Worm (Caenorhabditis elegans) whole organism, L3 larva: ENCODE results near the gene R07B1.11.

ENCODE experiments used
- R02D3.7 ChIP-seq: fragments of 150-350 bp; optimal IDR thresholded peaks from 2 replicates; lab custom pipeline; 2014; ENCODE audit warnings: missing biosample characterization, missing genetic modification characterization
- aly-2 ChIP-seq: fragments of 150-350 bp; optimal IDR thresholded peaks from 2 replicates; lab custom pipeline; 2014; ENCODE audit warnings: missing biosample characterization, missing genetic modification characterization
- ama-1 ChIP-seq: fragments of 150-350 bp; optimal IDR thresholded peaks from 2 replicates; lab custom pipeline; 2018
- ceh-16 ChIP-seq: sonication (generic microtip); optimal IDR thresholded peaks from 2 replicates; lab custom pipeline; 2017; ENCODE audit warnings: missing biosample characterization, missing genetic modification characterization
- ceh-28 ChIP-seq: fragments of 150-350 bp; optimal IDR thresholded peaks from 2 replicates; lab custom pipeline; 2014; ENCODE audit warnings: missing biosample characterization, missing genetic modification reagents, missing genetic modification characterization
- ceh-82 ChIP-seq: fragments of 150-350 bp; optimal IDR thresholded peaks from 2 replicates; lab custom pipeline; 2014; ENCODE audit warnings: missing biosample characterization, missing genetic modification characterization
- ceh-9 ChIP-seq: sonication (generic microtip); optimal IDR thresholded peaks from 2 replicates; lab custom pipeline; 2018; ENCODE audit warnings: missing biosample characterization, missing genetic modification characterization
- daf-12 ChIP-seq: fragments of 150-350 bp; optimal IDR thresholded peaks from 2 replicates; lab custom pipeline; 2014; ENCODE audit warnings: missing biosample characterization, missing genetic modification reagents, missing genetic modification characterization
- egl-27 ChIP-seq: sonication (generic microtip); optimal IDR thresholded peaks from 4 replicates; lab custom pipeline; 2017; ENCODE audit warnings: missing biosample characterization, missing genetic modification reagents, missing genetic modification characterization
- egl-5 ChIP-seq: fragments of 150-350 bp; optimal IDR thresholded peaks from 2 replicates; lab custom pipeline; 2017; ENCODE audit warnings: missing biosample characterization, missing genetic modification reagents, missing genetic modification characterization, inconsistent platforms
- elt-1 ChIP-seq: fragments of 150-350 bp; optimal IDR thresholded peaks from 2 replicates; lab custom pipeline; 2014; ENCODE audit warnings: missing biosample characterization, missing genetic modification characterization
- elt-3 ChIP-seq, 3 experiments: fragments of 150-350 bp in 1 of 3; sonication (generic microtip) in 2 of 3; optimal IDR thresholded peaks; 2 replicates in 2 of 3; 4 replicates in 1 of 3; lab custom pipeline; 2014 to 2017; ENCODE audit warnings: missing biosample characterization in 3 of 3, missing genetic modification characterization in 3 of 3
- eor-1 ChIP-seq, 2 experiments: fragments of 150-350 bp; optimal IDR thresholded peaks; 2 replicates each; lab custom pipeline; 2014 to 2018; ENCODE audit warnings: missing biosample characterization in 2 of 2, missing genetic modification characterization in 2 of 2
- fkh-10 ChIP-seq: sonication (generic microtip); optimal IDR thresholded peaks from 2 replicates; lab custom pipeline; 2017; ENCODE audit warnings: missing biosample characterization, missing genetic modification reagents, missing genetic modification characterization
- fkh-2 ChIP-seq: fragments of 150-350 bp; optimal IDR thresholded peaks from 2 replicates; lab custom pipeline; 2014; ENCODE audit warnings: missing biosample characterization, missing genetic modification reagents, missing genetic modification characterization
- fos-1 ChIP-seq: fragments of 150-350 bp; optimal IDR thresholded peaks from 2 replicates; lab custom pipeline; 2014; ENCODE audit warnings: missing biosample characterization, missing genetic modification characterization
- hmg-11 ChIP-seq: sonication (generic microtip); optimal IDR thresholded peaks from 2 replicates; lab custom pipeline; 2016; ENCODE audit warnings: missing genetic modification characterization, missing compliant biosample characterization
- jun-1 ChIP-seq: fragments of 150-350 bp; optimal IDR thresholded peaks from 2 replicates; lab custom pipeline; 2014; ENCODE audit warnings: missing biosample characterization, missing genetic modification reagents, missing genetic modification characterization
- lin-15B ChIP-seq: fragments of 150-350 bp; optimal IDR thresholded peaks from 2 replicates; lab custom pipeline; 2014; ENCODE audit warnings: missing biosample characterization, missing genetic modification characterization
- lin-39 ChIP-seq: fragments of 150-350 bp; optimal IDR thresholded peaks from 2 replicates; lab custom pipeline; 2018; ENCODE audit warnings: missing biosample characterization, missing genetic modification reagents, missing genetic modification characterization
- lsy-12 ChIP-seq: sonication (generic microtip); optimal IDR thresholded peaks from 2 replicates; lab custom pipeline; 2016; ENCODE audit warnings: mild to moderate bottlenecking, missing genetic modification characterization, missing compliant biosample characterization
- mdl-1 ChIP-seq: fragments of 150-350 bp; optimal IDR thresholded peaks from 2 replicates; lab custom pipeline; 2014; ENCODE audit warnings: missing biosample characterization, missing genetic modification characterization
- mml-1 ChIP-seq: fragments of 150-350 bp; sonication (generic microtip); optimal IDR thresholded peaks from 3 replicates; lab custom pipeline; 2014; ENCODE audit warnings: missing biosample characterization, missing genetic modification characterization
- nfya-1 ChIP-seq: sonication (generic microtip); optimal IDR thresholded peaks from 2 replicates; lab custom pipeline; 2017; ENCODE audit warnings: missing genetic modification characterization, mild to moderate bottlenecking, missing compliant biosample characterization, antibody characterized with exemption, moderate library complexity; ENCODE audit not compliant: insufficient read depth
- nhr-11 ChIP-seq: fragments of 150-350 bp; optimal IDR thresholded peaks from 2 replicates; lab custom pipeline; 2014; ENCODE audit warnings: missing biosample characterization, missing genetic modification characterization
- nhr-12 ChIP-seq: fragments of 150-350 bp; optimal IDR thresholded peaks from 2 replicates; lab custom pipeline; 2014; ENCODE audit warnings: missing biosample characterization, missing genetic modification characterization
- nhr-23 ChIP-seq: fragments of 150-350 bp; optimal IDR thresholded peaks from 2 replicates; lab custom pipeline; 2014; ENCODE audit warnings: missing biosample characterization, missing genetic modification reagents, missing genetic modification characterization
- nhr-237 ChIP-seq: fragments of 150-350 bp; optimal IDR thresholded peaks from 2 replicates; lab custom pipeline; 2014; ENCODE audit warnings: missing biosample characterization, missing genetic modification characterization
- nhr-25 ChIP-seq: sonication (generic microtip); optimal IDR thresholded peaks from 2 replicates; lab custom pipeline; 2017; ENCODE audit warnings: missing biosample characterization, missing genetic modification characterization
- nhr-43 ChIP-seq: sonication (generic microtip); optimal IDR thresholded peaks from 2 replicates; lab custom pipeline; 2016; ENCODE audit warnings: mild to moderate bottlenecking, missing genetic modification characterization, missing compliant biosample characterization; ENCODE audit not compliant: poor library complexity, severe bottlenecking
- nhr-67 ChIP-seq: fragments of 150-350 bp; optimal IDR thresholded peaks from 2 replicates; lab custom pipeline; 2014; ENCODE audit warnings: missing biosample characterization, missing genetic modification characterization
- nhr-76 ChIP-seq: fragments of 150-350 bp; sonication (generic microtip); optimal IDR thresholded peaks from 5 replicates; lab custom pipeline; 2014; ENCODE audit warnings: missing biosample characterization, missing genetic modification characterization
- nhr-77 ChIP-seq: fragments of 150-350 bp; optimal IDR thresholded peaks from 2 replicates; lab custom pipeline; 2014; ENCODE audit warnings: missing biosample characterization, missing genetic modification characterization
- pha-4 ChIP-seq: fragments of 150-350 bp; optimal IDR thresholded peaks from 2 replicates; lab custom pipeline; 2014; ENCODE audit warnings: missing biosample characterization, missing genetic modification reagents, missing genetic modification characterization
- pqm-1 ChIP-seq: fragments of 150-350 bp; optimal IDR thresholded peaks from 2 replicates; lab custom pipeline; 2017; ENCODE audit warnings: missing biosample characterization, missing genetic modification characterization, inconsistent platforms
- sea-2 ChIP-seq: fragments of 150-350 bp; sonication (generic microtip); optimal IDR thresholded peaks from 4 replicates; lab custom pipeline; 2014; ENCODE audit warnings: missing biosample characterization, missing genetic modification reagents, missing genetic modification characterization
- skn-1 ChIP-seq: fragments of 150-350 bp; optimal IDR thresholded peaks from 2 replicates; lab custom pipeline; 2014; ENCODE audit warnings: missing biosample characterization, missing genetic modification characterization
- snpc-4 ChIP-seq: fragments of 150-350 bp; optimal IDR thresholded peaks from 2 replicates; lab custom pipeline; 2014; ENCODE audit warnings: missing biosample characterization, missing genetic modification characterization
- tbx-2 ChIP-seq: sonication (generic microtip); optimal IDR thresholded peaks from 2 replicates; lab custom pipeline; 2016; ENCODE audit warnings: mild to moderate bottlenecking, missing genetic modification characterization, missing compliant biosample characterization
- unc-39 ChIP-seq: sonication (generic microtip); optimal IDR thresholded peaks from 4 replicates; lab custom pipeline; 2017; ENCODE audit warnings: missing biosample characterization, missing genetic modification characterization
- unc-62 ChIP-seq: fragments of 150-350 bp; sonication (generic microtip); optimal IDR thresholded peaks from 4 replicates; lab custom pipeline; 2014; ENCODE audit warnings: missing biosample characterization, missing genetic modification reagents, missing genetic modification characterization
- zag-1 ChIP-seq: fragments of 150-350 bp; optimal IDR thresholded peaks from 2 replicates; lab custom pipeline; 2014; ENCODE audit warnings: missing biosample characterization, missing genetic modification characterization
- ztf-11 ChIP-seq: fragments of 150-350 bp; optimal IDR thresholded peaks from 2 replicates; lab custom pipeline; 2014; ENCODE audit warnings: missing biosample characterization, missing genetic modification characterization
- ztf-4 ChIP-seq: fragments of 150-350 bp; optimal IDR thresholded peaks from 2 replicates; lab custom pipeline; 2014; ENCODE audit warnings: missing biosample characterization, missing genetic modification characterization

R07B1.11 gene

DNA sequence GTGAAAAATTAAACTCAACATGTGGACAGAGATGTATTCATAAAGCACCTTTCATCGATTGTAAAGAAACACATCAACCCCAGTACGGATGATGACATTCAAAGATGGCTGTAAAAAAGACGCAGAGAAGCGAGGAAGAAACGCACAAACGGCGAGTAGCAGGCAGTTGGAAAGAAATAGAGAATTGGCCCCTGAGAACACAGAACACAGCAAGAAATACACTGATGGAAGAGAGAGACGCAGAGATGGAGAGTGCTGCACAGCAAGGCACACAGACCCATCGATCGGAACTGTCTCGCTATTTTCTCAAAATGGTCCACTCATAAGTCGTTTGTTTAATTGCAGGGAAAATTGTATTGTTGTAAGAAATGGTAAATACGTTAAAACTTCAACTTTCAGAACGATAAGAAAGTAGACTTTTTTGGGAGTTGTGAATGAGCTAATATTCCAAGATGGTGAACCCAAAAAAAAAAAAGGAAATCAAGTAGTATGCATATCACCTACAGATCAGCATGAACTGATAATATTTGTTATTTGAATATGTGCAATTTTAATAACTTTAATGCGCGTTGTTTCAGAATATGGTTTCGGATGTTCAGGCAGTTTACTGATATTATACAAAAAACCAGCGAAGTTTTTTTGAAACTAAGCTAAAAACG, 34.0 kb upstream of the R07B1.11 start (continued):
- peak; percentile 95 for TF ChIP-seq skn-1 (tag; lab: Kevin White, UChicago)

ce11 chrX:9831215-9831614, 25.5 kb upstream of the R07B1.11 start, which contains the start of gene rrc-1:
Gene rrc-1 (minus strand): TSS chrX:9831288.
- no peak for TF ChIP-seq ceh-82 (tag; lab: Kevin White, UChicago)
- TF ChIP-seq zag-1 = no peak
- no peak for TF ChIP-seq nfya-1 (tag; lab: Kevin White, UChicago)
- TF ChIP-seq nhr-11 (tag; lab: Kevin White, UChicago) = no peak
- TF ChIP-seq mml-1 (tag; lab: Kevin White, UChicago) = no peak
- TF ChIP-seq daf-12 (tag; lab: Kevin White, UChicago) = no peak
- no peak for TF ChIP-seq snpc-4 (tag; lab: Kevin White, UChicago)
- TF ChIP-seq egl-5 (tag; lab: Kevin White, UChicago) = no peak
- TF ChIP-seq ceh-16 (tag; lab: Kevin White, UChicago) = no peak
- TF ChIP-seq nhr-67 (tag; lab: Kevin White, UChicago) = no peak

- TF ChIP-seq fkh-2 (tag; lab: Kevin White, UChicago) (no peak), nfya-1 (tag; lab: Kevin White, UChicago) (peak; percentile 32), aly-2 (tag; lab: Kevin White, UChicago) (no peak), eor-1 (tag; optimal IDR thresholded peaks at IDR 0.05; lab: Kevin White, UChicago) (no peak)
- TF ChIP-seq, all 47 proteins: peak for 1
Observed at ce11 chrX:9832370-9832769, 24.3 kb upstream of the R07B1.11 start.

DNA sequence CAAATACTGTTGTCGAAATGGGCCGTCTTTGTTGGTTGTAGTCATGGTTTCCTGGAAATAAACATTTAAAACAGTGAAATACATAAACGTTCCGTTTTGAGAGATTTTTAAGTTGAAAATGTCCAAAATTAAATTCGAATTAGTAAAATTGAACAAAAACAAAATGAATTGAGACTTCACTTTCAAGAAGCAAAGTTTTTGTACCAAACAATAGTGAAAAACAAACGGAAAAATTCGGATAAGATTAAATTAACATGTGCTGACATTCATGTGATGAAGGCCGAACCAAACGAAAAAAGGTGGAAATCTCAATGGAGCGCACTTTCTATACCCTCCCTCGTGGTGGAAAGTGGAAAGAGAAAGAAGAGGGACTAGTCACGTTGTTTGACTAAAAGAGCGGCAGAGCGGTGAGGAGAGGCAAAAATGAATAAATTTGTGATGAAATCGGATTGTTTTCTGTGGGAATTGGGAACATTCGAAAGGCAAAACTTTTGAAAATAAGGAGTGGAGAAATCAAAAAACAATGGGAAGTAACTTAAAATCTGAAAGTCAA, 18.7 kb upstream of the R07B1.11 start, which contains the start of gene ipla-2:
Gene ipla-2 (minus strand): TSS at position 51 of the 553 bp plus-strand sequence.
- TF ChIP-seq nhr-11 (tag; lab: Kevin White, UChicago) = no peak
- no peak for TF ChIP-seq elt-1 (tag; lab: Kevin White, UChicago)
- peak; percentile 71 for TF ChIP-seq pha-4
- TF ChIP-seq egl-27 (tag; lab: Kevin White, UChicago) = no peak
- peak; percentile 66 for TF ChIP-seq nhr-25 (tag; lab: Kevin White, UChicago)
- TF ChIP-seq skn-1 (tag; lab: Kevin White, UChicago) = peak; percentile 51
- TF ChIP-seq eor-1 (tag; optimal IDR thresholded peaks at IDR 0.05; lab: Kevin White, UChicago) = no peak
- peak; percentile 68 for TF ChIP-seq snpc-4 (tag; lab: Kevin White, UChicago)
- TF ChIP-seq elt-3 (tag; optimal IDR thresholded peaks at IDR 0.05; lab: Kevin White, UChicago) = no peak
- TF ChIP-seq sea-2 (GFP tag; lab: Kevin White, UChicago) = no peak
- TF ChIP-seq nhr-76 (tag; lab: Kevin White, UChicago) = no peak
- TF ChIP-seq ztf-4 (tag; lab: Kevin White, UChicago) = no peak
- peak; percentile 75 for TF ChIP-seq nfya-1 (tag; lab: Kevin White, UChicago)
- TF ChIP-seq lin-15B (tag; lab: Kevin White, UChicago) = peak; percentile 75
- TF ChIP-seq nhr-43 (tag; lab: Kevin White, UChicago) = no peak
- peak; percentile 46 for TF ChIP-seq pqm-1
- TF ChIP-seq daf-12 (tag; lab: Kevin White, UChicago) = no peak
- TF ChIP-seq tbx-2 = no peak
- TF ChIP-seq nhr-23 (tag; lab: Kevin White, UChicago) = no peak
- TF ChIP-seq ztf-11 (tag; lab: Kevin White, UChicago) = no peak
- TF ChIP-seq nhr-77 (tag; lab: Kevin White, UChicago) = no peak
- TF ChIP-seq lin-39 (tag; lab: Kevin White, UChicago) = peak; percentile 47
- TF ChIP-seq ceh-9 = no peak
- TF ChIP-seq egl-5 (tag; lab: Kevin White, UChicago) = no peak
- no peak for TF ChIP-seq R02D3.7 (tag; lab: Kevin White, UChicago)
- no peak for TF ChIP-seq aly-2 (tag; lab: Kevin White, UChicago)
- no peak for TF ChIP-seq nhr-237 (tag; lab: Kevin White, UChicago)
- no peak for TF ChIP-seq zag-1
- TF ChIP-seq mml-1 (tag; lab: Kevin White, UChicago) = no peak
- peak; percentile 45 for TF ChIP-seq ama-1 (lab: Kevin White, UChicago)
- no peak for TF ChIP-seq ceh-82 (tag; lab: Kevin White, UChicago)
- TF ChIP-seq fkh-2 (tag; lab: Kevin White, UChicago) = no peak
- peak; percentile 23 for TF ChIP-seq mdl-1
- TF ChIP-seq nhr-67 (tag; lab: Kevin White, UChicago) = no peak
- TF ChIP-seq nhr-12 (tag; lab: Kevin White, UChicago) = no peak
- no peak for TF ChIP-seq ceh-28 (tag; lab: Kevin White, UChicago)
- peak; percentile 56 for TF ChIP-seq hmg-11 (tag; lab: Kevin White, UChicago)
- TF ChIP-seq fos-1 (tag; lab: Kevin White, UChicago) = no peak
- TF ChIP-seq unc-39 (tag; lab: Kevin White, UChicago) = no peak
- TF ChIP-seq jun-1 = peak; percentile 39
- TF ChIP-seq lsy-12 (tag; lab: Kevin White, UChicago) = no peak
- TF ChIP-seq ceh-16 (tag; lab: Kevin White, UChicago) = no peak
- TF ChIP-seq unc-62 (GFP tag; lab: Kevin White, UChicago) = no peak
- TF ChIP-seq fkh-10 (GFP tag; lab: Kevin White, UChicago) = peak; percentile 74
